Fruit fly (Drosophila melanogaster): ENCODE results near the gene CG10029.

dm6 chr3R:7285662-7286061 lies 31.3 kb downstream of the CG10029 start, which contains the start of gene RacGAP84C:
- TF ChIP-seq CG8478 (optimal IDR thresholded peaks at IDR 0.05) (no peak), EcR (GFP tag; optimal IDR thresholded peaks at IDR 0.05) (no peak), usp (GFP tag; optimal IDR thresholded peaks at IDR 0.05) (no peak), psq (optimal IDR thresholded peaks at IDR 0.05) (no peak), pan (optimal IDR thresholded peaks at IDR 0.05) (no peak), Dll (optimal IDR thresholded peaks at IDR 0.05) (no peak)

Data from whole organism.